Fruit fly (Drosophila melanogaster) whole organism: ENCODE measurements around the gene CG4382.

Experiments
- Dll ChIP-seq: fragments of >200 bp; optimal IDR thresholded peaks from 2 replicates; lab custom pipeline; 2017
- pan ChIP-seq: fragments of >200 bp; optimal IDR thresholded peaks from 2 replicates; lab custom pipeline; 2017
- usp ChIP-seq: fragments of >200 bp; optimal IDR thresholded peaks from 2 replicates; lab custom pipeline; 2017; ENCODE audit warnings: missing biosample characterization, missing genetic modification characterization, mixed read lengths

DNA sequence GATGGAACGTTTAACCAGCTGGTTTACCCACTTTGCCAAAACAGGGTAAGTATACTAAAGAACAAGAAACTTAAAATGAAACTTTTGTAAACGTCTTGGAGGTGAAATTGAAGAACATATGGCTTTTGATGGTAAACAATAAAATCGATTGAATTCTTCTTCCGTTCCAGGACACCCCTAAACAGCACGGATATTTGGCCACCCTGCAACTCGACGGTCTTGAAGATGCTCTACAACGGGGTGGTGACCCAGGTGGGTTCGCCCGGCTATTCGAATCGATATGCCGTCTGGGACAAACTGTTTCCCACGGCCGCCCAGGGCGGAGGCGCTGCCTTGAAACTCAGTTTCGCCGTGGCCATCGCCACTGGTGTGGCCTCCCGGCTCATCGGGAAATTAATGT, 9.5 kb downstream of the CG4382 start:
- TF ChIP-seq Dll (lab: Kevin White, UChicago) (no peak), usp (no peak), pan (lab: Kevin White, UChicago) (no peak)
